Worm (Caenorhabditis elegans) whole organism, L1 larva: ENCODE results near the gene F54H12.8.

Experiments used
- C34B4.2 ChIP-seq: sonication (generic microtip); optimal IDR thresholded peaks from 2 replicates; lab custom pipeline; 2017; ENCODE audit warnings: mild to moderate bottlenecking, missing genetic modification characterization, missing compliant biosample characterization
- Y116A8C.19 ChIP-seq: sonication (generic microtip); optimal IDR thresholded peaks from 2 replicates; lab custom pipeline; 2016; ENCODE audit warnings: missing compliant biosample characterization, missing genetic modification characterization, borderline replicate concordance
- aly-2 ChIP-seq: fragments of 150-350 bp; optimal IDR thresholded peaks from 2 replicates; lab custom pipeline; 2014; ENCODE audit warnings: missing biosample characterization, missing genetic modification characterization
- ama-1 ChIP-seq: fragments of 150-350 bp; optimal IDR thresholded peaks from 2 replicates; lab custom pipeline; 2014
- ceh-88 ChIP-seq: fragments of 200-800 bp; sonication (Bioruptor generic); IDR thresholded peaks from 2 replicates; pipeline ENCODE4 v1.3.6; 2022; ENCODE audit warnings: missing genetic modification characterization, missing compliant biosample characterization
- egl-27 ChIP-seq, 2 experiments: fragments of 150-350 bp in 1 of 2; sonication (generic microtip); optimal IDR thresholded peaks; 3 replicates each; lab custom pipeline; 2017 to 2018; ENCODE audit warnings: missing biosample characterization in 2 of 2, missing genetic modification characterization in 2 of 2, missing genetic modification reagents in 2 of 2
- lin-39 ChIP-seq: fragments of 150-350 bp; optimal IDR thresholded peaks from 2 replicates; lab custom pipeline; 2014; ENCODE audit warnings: missing biosample characterization, missing genetic modification reagents, missing genetic modification characterization
- lsy-2 ChIP-seq, 2 experiments: fragments of 150-350 bp; optimal IDR thresholded peaks; 2 replicates each; lab custom pipeline; 2014; ENCODE audit warnings: missing biosample characterization in 2 of 2, missing genetic modification characterization in 2 of 2
- nhr-237 ChIP-seq: fragments of 150-350 bp; optimal IDR thresholded peaks from 2 replicates; lab custom pipeline; 2014; ENCODE audit warnings: missing biosample characterization, missing genetic modification characterization
- unc-130 ChIP-seq: fragments of 150-350 bp; optimal IDR thresholded peaks from 2 replicates; lab custom pipeline; 2017; ENCODE audit warnings: missing biosample characterization, missing genetic modification characterization, inconsistent platforms

- TF ChIP-seq egl-27 (tag; optimal IDR thresholded peaks at IDR 0.05; lab: Kevin White, UChicago) = no peak
- TF ChIP-seq ceh-88 (GFP tag; lab: Robert Waterston, UW) = no peak
- TF ChIP-seq lin-39 (tag; lab: Kevin White, UChicago) = no peak
- TF ChIP-seq nhr-237 (tag; lab: Kevin White, UChicago) = no peak
- no peak for TF ChIP-seq C34B4.2 (tag; lab: Kevin White, UChicago)
- TF ChIP-seq Y116A8C.19 (tag; lab: Kevin White, UChicago) = no peak
- no peak for TF ChIP-seq lsy-2 (tag; optimal IDR thresholded peaks at IDR 0.05; lab: Kevin White, UChicago)
- TF ChIP-seq aly-2 (tag; lab: Kevin White, UChicago) = peak; percentile 64
- TF ChIP-seq unc-130 = no peak
- peak; percentile 45 for TF ChIP-seq ama-1
Observed at ce11 chrIII:7977224-7977623, 8.2 kb upstream of the F54H12.8 start.
